Worm (Caenorhabditis elegans) whole organism, young adult: Measurements from ENCODE around the gene pdi-2.

Source experiments
- D2030.7 ChIP-seq: fragments of 200-800 bp; sonication (Bioruptor generic); IDR thresholded peaks from 2 replicates; pipeline ENCODE4 v1.3.6; 2022; ENCODE audit warnings: missing genetic modification reagents, missing genetic modification characterization, missing compliant biosample characterization
- F49E8.2 ChIP-seq: sonication (generic microtip); optimal IDR thresholded peaks from 3 replicates; lab custom pipeline; 2017; ENCODE audit warnings: missing genetic modification characterization, mild to moderate bottlenecking, missing compliant biosample characterization, antibody characterized with exemption, moderate library complexity; ENCODE audit not compliant: insufficient read depth
- K12H6.12 ChIP-seq: fragments of 200-800 bp; sonication (Bioruptor generic); optimal IDR thresholded peaks from 2 replicates; lab custom pipeline; 2018; ENCODE audit warnings: mild to moderate bottlenecking, missing genetic modification characterization, missing compliant biosample characterization
- ZK185.1 ChIP-seq: sonication (generic microtip); optimal IDR thresholded peaks from 2 replicates; lab custom pipeline; 2016; ENCODE audit warnings: mild to moderate bottlenecking, missing genetic modification characterization, missing compliant biosample characterization; ENCODE audit not compliant: poor library complexity, severe bottlenecking
- atf-7 ChIP-seq: sonication (generic microtip); optimal IDR thresholded peaks from 2 replicates; lab custom pipeline; 2017; ENCODE audit warnings: mild to moderate bottlenecking, missing genetic modification characterization, missing compliant biosample characterization
- attf-6 ChIP-seq: fragments of 200-800 bp; sonication (Bioruptor generic); IDR thresholded peaks from 2 replicates; pipeline ENCODE4 v1.3.6; 2022; ENCODE audit warnings: missing genetic modification reagents, missing genetic modification characterization, missing compliant biosample characterization
- ccch-3 ChIP-seq: fragments of 200-800 bp; sonication (Bioruptor generic); optimal IDR thresholded peaks from 2 replicates; lab custom pipeline; 2018; ENCODE audit warnings: mild to moderate bottlenecking, missing genetic modification characterization, missing compliant biosample characterization
- cebp-1 ChIP-seq, 2 experiments: fragments of 200-800 bp in 1 of 2; sonication (Bioruptor generic) in 1 of 2; sonication (generic microtip) in 1 of 2; IDR thresholded peaks in 1 of 2; optimal IDR thresholded peaks in 1 of 2; 2 replicates each; pipeline versions ENCODE4 v1.3.6 to Lab custom; 2017 to 2022; ENCODE audit warnings: missing compliant biosample characterization in 2 of 2, missing genetic modification characterization in 2 of 2, mild to moderate bottlenecking in 1 of 2, missing genetic modification reagents in 1 of 2, moderate library complexity in 1 of 2
- cebp-2 ChIP-seq: fragments of 200-800 bp; sonication (Bioruptor generic); IDR thresholded peaks from 2 replicates; pipeline ENCODE4 v1.3.6; 2022; ENCODE audit warnings: missing genetic modification characterization, missing compliant biosample characterization
- ceh-100 ChIP-seq: fragments of 200-800 bp; sonication (Bioruptor generic); IDR thresholded peaks from 2 replicates; pipeline ENCODE4 v1.3.6; 2022; ENCODE audit warnings: missing genetic modification reagents, missing genetic modification characterization, missing compliant biosample characterization
- ceh-40 ChIP-seq: fragments of 200-800 bp; sonication (Bioruptor generic); IDR thresholded peaks from 2 replicates; pipeline ENCODE4 v1.3.6; 2022; ENCODE audit warnings: missing genetic modification characterization, missing compliant biosample characterization
- ceh-58 ChIP-seq: fragments of 200-800 bp; sonication (Bioruptor generic); IDR thresholded peaks from 2 replicates; pipeline ENCODE4 v1.3.6; 2022; ENCODE audit warnings: missing genetic modification characterization, missing compliant biosample characterization
- dox-1 ChIP-seq: fragments of 200-800 bp; sonication (Bioruptor generic); IDR thresholded peaks from 2 replicates; pipeline ENCODE4 v1.3.6; 2022; ENCODE audit warnings: missing genetic modification reagents, missing genetic modification characterization, missing compliant biosample characterization
- dpff-1 ChIP-seq: sonication (generic microtip); optimal IDR thresholded peaks from 2 replicates; lab custom pipeline; 2017; ENCODE audit warnings: mild to moderate bottlenecking, missing genetic modification characterization, missing compliant biosample characterization
- egl-44 ChIP-seq: fragments of 200-800 bp; sonication (Bioruptor generic); IDR thresholded peaks from 2 replicates; pipeline ENCODE4 v1.3.6; 2022; ENCODE audit warnings: missing genetic modification reagents, missing genetic modification characterization, missing compliant biosample characterization
- egrh-3 ChIP-seq: fragments of 200-800 bp; sonication (Bioruptor generic); IDR thresholded peaks from 2 replicates; pipeline ENCODE4 v1.3.6; 2022; ENCODE audit warnings: missing genetic modification reagents, missing genetic modification characterization, missing compliant biosample characterization
- gei-17 ChIP-seq: fragments of 200-800 bp; sonication (Bioruptor generic); optimal IDR thresholded peaks from 2 replicates; lab custom pipeline; 2018; ENCODE audit warnings: mild to moderate bottlenecking, missing genetic modification characterization, missing compliant biosample characterization
- hmg-1.2 ChIP-seq: fragments of 200-800 bp; sonication (Bioruptor generic); IDR thresholded peaks from 2 replicates; pipeline ENCODE4 v1.3.6; 2022; ENCODE audit warnings: missing genetic modification reagents, missing genetic modification characterization, missing compliant biosample characterization
- hmg-20 ChIP-seq: fragments of 200-800 bp; sonication (Bioruptor generic); IDR thresholded peaks from 2 replicates; pipeline ENCODE4 v1.3.6; 2022; ENCODE audit warnings: missing genetic modification reagents, missing genetic modification characterization, missing compliant biosample characterization
- let-526 ChIP-seq: fragments of 200-800 bp; sonication (Bioruptor generic); IDR thresholded peaks from 2 replicates; pipeline ENCODE4 v1.3.6; 2022; ENCODE audit warnings: missing genetic modification reagents, missing genetic modification characterization, missing compliant biosample characterization
- lin-35 ChIP-seq, 3 experiments: fragments of 150-350 bp in 2 of 3; sonication (generic microtip) in 1 of 3; optimal IDR thresholded peaks; 2 replicates each; lab custom pipeline; 2014 to 2018; ENCODE audit warnings: missing biosample characterization in 3 of 3, missing genetic modification characterization in 3 of 3, missing genetic modification reagents in 3 of 3
- lin-54 ChIP-seq: fragments of 200-800 bp; sonication (Bioruptor generic); optimal IDR thresholded peaks from 2 replicates; lab custom pipeline; 2018; ENCODE audit warnings: mild to moderate bottlenecking, missing genetic modification characterization, missing compliant biosample characterization
- lir-1 ChIP-seq: fragments of 200-800 bp; sonication (Bioruptor generic); conservative IDR thresholded peaks from 2 replicates; pipeline ENCODE4 v1.3.6; 2022; ENCODE audit warnings: missing genetic modification reagents, missing genetic modification characterization, missing compliant biosample characterization
- mcd-1 ChIP-seq: fragments of 200-800 bp; sonication (Bioruptor generic); IDR thresholded peaks from 2 replicates; pipeline ENCODE4 v1.3.6; 2022; ENCODE audit warnings: missing genetic modification reagents, missing genetic modification characterization, missing compliant biosample characterization
- mes-4 ChIP-seq: sonication (generic microtip); optimal IDR thresholded peaks from 2 replicates; lab custom pipeline; 2016; ENCODE audit warnings: missing genotype, missing genetic modification characterization, missing compliant biosample characterization
- nfya-1 ChIP-seq: sonication (generic microtip); optimal IDR thresholded peaks from 2 replicates; lab custom pipeline; 2017; ENCODE audit warnings: antibody characterized with exemption, missing compliant biosample characterization, missing genetic modification characterization, borderline replicate concordance; ENCODE audit not compliant: insufficient read depth
- nhr-179 ChIP-seq: sonication (generic microtip); optimal IDR thresholded peaks from 2 replicates; lab custom pipeline; 2016; ENCODE audit warnings: mild to moderate bottlenecking, missing genetic modification characterization, missing compliant biosample characterization
- nhr-80 ChIP-seq: sonication (generic microtip); optimal IDR thresholded peaks from 2 replicates; lab custom pipeline; 2016; ENCODE audit warnings: missing genetic modification characterization, missing compliant biosample characterization
- rcor-1 ChIP-seq: fragments of 200-800 bp; sonication (Bioruptor generic); IDR thresholded peaks from 2 replicates; pipeline ENCODE4 v1.3.6; 2022; ENCODE audit warnings: missing genetic modification reagents, missing genetic modification characterization, missing compliant biosample characterization
- repo-1 ChIP-seq: sonication (generic microtip); optimal IDR thresholded peaks from 2 replicates; lab custom pipeline; 2017; ENCODE audit warnings: mild to moderate bottlenecking, missing genetic modification characterization, missing compliant biosample characterization
- snpc-1.3 ChIP-seq: sonication (generic microtip); optimal IDR thresholded peaks from 2 replicates; lab custom pipeline; 2017; ENCODE audit warnings: missing genetic modification characterization, mild to moderate bottlenecking, missing compliant biosample characterization, antibody characterized with exemption, moderate library complexity, missing genotype, missing genetic modification reagents; ENCODE audit not compliant: insufficient read depth
- unc-62 ChIP-seq: fragments of 150-350 bp; optimal IDR thresholded peaks from 2 replicates; lab custom pipeline; 2014; ENCODE audit warnings: missing biosample characterization, missing genetic modification reagents, missing genetic modification characterization
- zfh-2 ChIP-seq: fragments of 200-800 bp; sonication (Bioruptor generic); conservative IDR thresholded peaks from 2 replicates; pipeline ENCODE4 v1.3.6; 2022; ENCODE audit warnings: missing genetic modification reagents, missing genetic modification characterization, missing compliant biosample characterization
- ztf-18 ChIP-seq: sonication (generic microtip); optimal IDR thresholded peaks from 2 replicates; lab custom pipeline; 2016; ENCODE audit warnings: missing genotype, mild to moderate bottlenecking, missing genetic modification characterization, missing compliant biosample characterization
- ztf-22 ChIP-seq: fragments of 200-800 bp; sonication (Bioruptor generic); optimal IDR thresholded peaks from 2 replicates; lab custom pipeline; 2018; ENCODE audit warnings: mild to moderate bottlenecking, missing genetic modification characterization, moderate library complexity, missing compliant biosample characterization

pdi-2 gene

ce11 chrX:4503259-4503658, 20.7 kb upstream of the pdi-2 start:
- TF ChIP-seq egl-44 (GFP tag; lab: Robert Waterston, UW): no peak
- TF ChIP-seq F49E8.2 (tag; lab: Kevin White, UChicago): no peak
- TF ChIP-seq hmg-1.2 (GFP tag; lab: Robert Waterston, UW): peak; percentile 41; the same call in 1 of the 2 replicates

DNA sequence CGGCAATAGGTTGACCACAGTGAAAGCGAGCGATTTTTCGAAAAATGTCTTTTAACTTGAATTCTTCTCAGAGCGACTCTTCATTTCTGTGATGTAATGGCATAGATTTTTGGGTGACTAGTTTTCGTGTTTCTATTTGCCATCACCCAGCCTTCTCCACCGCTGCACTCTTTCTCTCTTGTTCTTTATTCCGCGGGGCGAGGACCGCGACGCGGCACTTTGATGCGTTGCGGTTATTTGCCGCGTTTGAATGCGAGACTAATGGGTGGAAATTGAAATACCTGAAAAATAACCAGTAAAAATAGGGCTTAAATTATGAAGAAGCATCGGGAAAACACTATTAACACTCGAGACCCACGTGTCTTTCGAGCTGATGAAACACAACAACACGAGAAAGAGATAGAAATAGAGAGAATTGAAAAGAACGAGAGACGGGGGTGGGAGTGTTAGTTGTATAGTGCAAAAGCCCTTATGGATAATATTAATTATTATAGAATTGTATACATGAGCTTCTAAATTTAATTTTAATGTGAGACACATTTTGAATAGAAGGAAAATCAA, 19.8 kb upstream of the pdi-2 start, which contains the start of gene dgk-2:
Gene dgk-2, minus strand, starts transcription at position 281 of the 561 bp plus-strand sequence.
- TF ChIP-seq unc-62 (GFP tag; lab: Kevin White, UChicago): no peak
- no peak for TF ChIP-seq ceh-40
- no peak for TF ChIP-seq ztf-18 (tag; lab: Kevin White, UChicago)
- no peak for TF ChIP-seq ccch-3
- no peak for TF ChIP-seq repo-1 (tag; lab: Kevin White, UChicago)
- no peak for TF ChIP-seq ztf-22 (GFP tag; lab: Kevin White, UChicago)
- peak; percentile 4 for TF ChIP-seq K12H6.12 (tag; lab: Kevin White, UChicago)
- TF ChIP-seq ZK185.1: no peak
- no peak for TF ChIP-seq hmg-1.2 (GFP tag; lab: Robert Waterston, UW)
- no peak for TF ChIP-seq mcd-1
- TF ChIP-seq cebp-1 (GFP tag; IDR thresholded peaks at IDR 0.05; lab: Robert Waterston, UW): no peak
- TF ChIP-seq cebp-1 (tag; optimal IDR thresholded peaks at IDR 0.05; lab: Kevin White, UChicago): peak; percentile 47
- no peak for TF ChIP-seq dpff-1
- no peak for TF ChIP-seq gei-17 (GFP tag; lab: Kevin White, UChicago)
- TF ChIP-seq let-526: no peak
- TF ChIP-seq rcor-1 (GFP tag; lab: Robert Waterston, UW): no peak

DNA sequence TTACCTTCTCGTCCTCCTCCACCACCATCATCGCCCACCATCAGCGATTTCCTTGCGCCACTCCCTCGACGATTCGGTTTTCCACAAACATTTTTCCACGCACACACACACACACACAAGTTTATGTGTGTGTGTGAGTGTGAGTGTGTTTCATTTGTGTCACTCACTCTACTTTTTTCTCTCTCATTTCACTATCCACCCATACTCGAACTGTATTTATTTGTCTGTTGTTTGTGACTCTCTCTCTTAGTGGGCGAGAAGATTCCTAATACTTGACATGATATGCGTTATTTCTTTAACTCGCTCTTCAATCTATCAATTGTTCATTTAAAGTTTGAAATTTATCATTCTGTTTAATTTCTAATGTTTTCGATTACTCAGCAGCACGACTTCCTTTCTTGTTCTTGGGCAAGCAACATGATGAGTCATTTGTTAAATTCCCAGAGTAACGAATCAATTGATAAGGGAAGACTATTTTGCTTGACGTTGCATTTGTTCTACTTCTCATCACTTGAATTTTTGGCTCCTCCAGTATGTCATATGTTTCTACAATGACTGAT, 16.8 kb upstream of the pdi-2 start:
- TF ChIP-seq nhr-80 (tag; lab: Kevin White, UChicago) (peak; percentile 64), D2030.7 (GFP tag; lab: Robert Waterston, UW) (no peak), ceh-58 (GFP tag; lab: Robert Waterston, UW) (no peak), mes-4 (tag; lab: Kevin White, UChicago) (no peak), cebp-1 (GFP tag; IDR thresholded peaks at IDR 0.05; lab: Robert Waterston, UW) (no peak), cebp-1 (tag; optimal IDR thresholded peaks at IDR 0.05; lab: Kevin White, UChicago) (peak; percentile 9), lir-1 (GFP tag; lab: Robert Waterston, UW) (peak; percentile 23; the same call in 1 of the 2 replicates), atf-7 (peak; percentile 1), lin-54 (GFP tag; lab: Kevin White, UChicago) (no peak), attf-6 (no peak), hmg-20 (GFP tag; lab: Robert Waterston, UW) (no peak), mcd-1 (no peak), dox-1 (GFP tag; lab: Robert Waterston, UW) (peak; percentile 19; the same call in 1 of the 2 replicates), cebp-2 (GFP tag; lab: Robert Waterston, UW) (no peak)
- TF ChIP-seq, all 124 proteins: peak for 5

ce11 chrX:4508209-4508608, 15.7 kb upstream of the pdi-2 start, which contains the start of gene rhi-1:
rhi-1 (plus strand) TSS chrX:4508509.
- TF ChIP-seq cebp-1 (GFP tag; IDR thresholded peaks at IDR 0.05; lab: Robert Waterston, UW) (no peak), cebp-1 (tag; optimal IDR thresholded peaks at IDR 0.05; lab: Kevin White, UChicago) (peak; percentile 61), ceh-100 (no peak)

ce11 chrX:4513657-4514143, 10.3 kb upstream of the pdi-2 start, which contains the start of gene spr-3:
spr-3 (plus strand) TSS chrX:4514093.
- TF ChIP-seq cebp-1 (GFP tag; IDR thresholded peaks at IDR 0.05; lab: Robert Waterston, UW) (no peak), cebp-1 (tag; optimal IDR thresholded peaks at IDR 0.05; lab: Kevin White, UChicago) (peak; percentile 20), nhr-179 (tag; lab: Kevin White, UChicago) (no peak), snpc-1.3 (tag; lab: Kevin White, UChicago) (no peak), lin-35 (GFP tag; optimal IDR thresholded peaks at IDR 0.05; lab: Kevin White, UChicago) (no peak), egrh-3 (GFP tag; lab: Robert Waterston, UW) (peak; percentile 52; the same call in 1 of the 2 replicates), zfh-2 (GFP tag; lab: Robert Waterston, UW) (peak; percentile 71), nfya-1 (tag; lab: Kevin White, UChicago) (no peak), mcd-1 (0 out of 2 replicates have a peak, but pooled peaks have one; percentile 16)
- TF ChIP-seq, all 124 proteins: peak for 4
